Fruit fly (Drosophila melanogaster): ENCODE data around the gene CG7017.

The CG7017 gene

DNA sequence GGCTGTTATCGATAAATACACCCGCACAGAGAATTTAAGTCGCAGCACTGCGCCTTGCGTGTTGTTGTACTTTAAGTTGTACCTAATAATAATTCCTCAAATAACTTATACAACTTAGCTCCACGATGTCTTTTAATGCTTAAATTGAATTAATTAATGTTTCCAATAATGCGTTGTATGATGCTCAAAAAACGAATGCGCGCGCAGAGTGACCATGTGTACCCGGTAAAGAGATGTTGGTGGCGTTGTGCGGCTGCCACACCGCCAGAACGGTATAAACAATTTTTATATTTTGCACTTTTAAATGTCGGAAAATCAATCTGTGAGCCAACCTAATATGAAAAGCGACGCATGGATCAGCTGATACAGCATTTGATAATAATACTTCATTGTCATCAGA lies 14.2 kb upstream of the CG7017 start (continued):
- TF ChIP-seq CG17829 (tag; optimal IDR thresholded peaks at IDR 0.05): peak; percentile 19
- TF ChIP-seq CG9876 (GFP tag; optimal IDR thresholded peaks at IDR 0.05): no peak
- TF ChIP-seq CG8388 (GFP tag; optimal IDR thresholded peaks at IDR 0.05): no peak
- no peak for TF ChIP-seq hth (optimal IDR thresholded peaks at IDR 0.05)
- TF ChIP-seq CG17568 (GFP tag; optimal IDR thresholded peaks at IDR 0.05): no peak
- TF ChIP-seq tll (GFP tag; optimal IDR thresholded peaks at IDR 0.05): no peak
- peak; percentile 36 for TF ChIP-seq Lhr (GFP tag; optimal IDR thresholded peaks at IDR 0.05)
- TF ChIP-seq MTF-1 (GFP tag; optimal IDR thresholded peaks at IDR 0.05; ENCODE audit: borderline replicate concordance): no peak
- no peak for TF ChIP-seq Ada2b (GFP tag; IDR thresholded peaks at IDR 0.05)
- no peak for TF ChIP-seq bigmax (GFP tag; optimal IDR thresholded peaks at IDR 0.05)
- no peak for TF ChIP-seq so (GFP tag; IDR thresholded peaks at IDR 0.05)
- TF ChIP-seq Bteb2 (GFP tag; optimal IDR thresholded peaks at IDR 0.05): no peak
- TF ChIP-seq Gug (GFP tag; IDR thresholded peaks at IDR 0.05): no peak
- no peak for TF ChIP-seq vvl (GFP tag; IDR thresholded peaks at IDR 0.05)
- TF ChIP-seq CG12071 (GFP tag; optimal IDR thresholded peaks at IDR 0.05): no peak
- TF ChIP-seq CG17385 (GFP tag; optimal IDR thresholded peaks at IDR 0.05): no peak
- no peak for TF ChIP-seq CG8478 (optimal IDR thresholded peaks at IDR 0.05)
- TF ChIP-seq CG10366 (GFP tag; IDR thresholded peaks at IDR 0.05): no peak
- no peak for TF ChIP-seq Taf1 (GFP tag; IDR thresholded peaks at IDR 0.05)
- no peak for TF ChIP-seq CG17328 (GFP tag; IDR thresholded peaks at IDR 0.05)
- 0 out of 3 replicates have a peak, but pooled peaks have one; percentile 25 for TF ChIP-seq vnd (GFP tag; IDR thresholded peaks at IDR 0.05; ENCODE audit: partially characterized antibody)
- TF ChIP-seq CG12942 (GFP tag; optimal IDR thresholded peaks at IDR 0.05): no peak
- no peak for TF ChIP-seq CG5953 (GFP tag; IDR thresholded peaks at IDR 0.05)
- TF ChIP-seq B-H1 (GFP tag; IDR thresholded peaks at IDR 0.05): no peak
- TF ChIP-seq Doc3 (GFP tag; IDR thresholded peaks at IDR 0.05; ENCODE audit: partially characterized antibody): no peak
- no peak for TF ChIP-seq CG13424 (tag; optimal IDR thresholded peaks at IDR 0.05)
- TF ChIP-seq CG12236 (GFP tag; optimal IDR thresholded peaks at IDR 0.05): no peak
- no peak for TF ChIP-seq Bdp1 (GFP tag; optimal IDR thresholded peaks at IDR 0.05)
- TF ChIP-seq dimm (GFP tag; IDR thresholded peaks at IDR 0.05): no peak
- no peak for TF ChIP-seq wor (GFP tag; IDR thresholded peaks at IDR 0.05)
- no peak for TF ChIP-seq Ptx1 (GFP tag; IDR thresholded peaks at IDR 0.05)
- TF ChIP-seq CG34376 (GFP tag; optimal IDR thresholded peaks at IDR 0.05): no peak
- no peak for TF ChIP-seq ase (GFP tag; IDR thresholded peaks at IDR 0.05)
- TF ChIP-seq oc (tag; optimal IDR thresholded peaks at IDR 0.05): no peak
- TF ChIP-seq ATbp (GFP tag; optimal IDR thresholded peaks at IDR 0.05): no peak
- TF ChIP-seq HLH3B (GFP tag; IDR thresholded peaks at IDR 0.05): no peak
- TF ChIP-seq peb (GFP tag; IDR thresholded peaks at IDR 0.05): no peak
- TF ChIP-seq CG10543 (GFP tag; optimal IDR thresholded peaks at IDR 0.05): no peak
- no peak for TF ChIP-seq CG6854 (GFP tag; optimal IDR thresholded peaks at IDR 0.05)
- no peak for TF ChIP-seq CG12155 (GFP tag; optimal IDR thresholded peaks at IDR 0.05)
- no peak for TF ChIP-seq jing (GFP tag; optimal IDR thresholded peaks at IDR 0.05)
- TF ChIP-seq ERR (GFP tag; optimal IDR thresholded peaks at IDR 0.05): no peak
- no peak for TF ChIP-seq CG13123 (GFP tag; optimal IDR thresholded peaks at IDR 0.05)
- TF ChIP-seq zfh1 (GFP tag; IDR thresholded peaks at IDR 0.05): no peak
- peak; percentile 41 for TF ChIP-seq phol (tag; optimal IDR thresholded peaks at IDR 0.05)
- no peak for TF ChIP-seq CG4404 (GFP tag; IDR thresholded peaks at IDR 0.05)
- TF ChIP-seq CG15011 (GFP tag; optimal IDR thresholded peaks at IDR 0.05): no peak
- TF ChIP-seq klu (GFP tag; IDR thresholded peaks at IDR 0.05): no peak
- TF ChIP-seq Sry-β (GFP tag; optimal IDR thresholded peaks at IDR 0.05): no peak
- no peak for TF ChIP-seq CG11696 (GFP tag; IDR thresholded peaks at IDR 0.05)
- no peak for TF ChIP-seq lola (GFP tag; optimal IDR thresholded peaks at IDR 0.05)
- TF ChIP-seq PHDP (tag; optimal IDR thresholded peaks at IDR 0.05): no peak

Measured in whole organism, embryonic.